Worm (Caenorhabditis elegans) whole organism, L4 larva: ENCODE measurements around the gene kin-18.

Source experiments
- D1046.2 ChIP-seq: fragments of 200-800 bp; sonication (Bioruptor generic); IDR thresholded peaks from 2 replicates; pipeline ENCODE4 v1.3.6; 2022; ENCODE audit warnings: missing genetic modification characterization, missing compliant biosample characterization
- F10B5.3 ChIP-seq: sonication (generic microtip); optimal IDR thresholded peaks from 2 replicates; lab custom pipeline; 2016; ENCODE audit warnings: mild to moderate bottlenecking, missing genetic modification characterization, missing compliant biosample characterization
- T20F7.1 ChIP-seq: fragments of 200-800 bp; sonication (Bioruptor generic); optimal IDR thresholded peaks from 2 replicates; lab custom pipeline; 2018; ENCODE audit warnings: mild to moderate bottlenecking, missing genetic modification characterization, missing compliant biosample characterization
- Y48G9A.11 ChIP-seq: fragments of 200-800 bp; sonication (Bioruptor generic); IDR thresholded peaks from 2 replicates; pipeline ENCODE4 v1.3.6; 2022; ENCODE audit warnings: missing genetic modification reagents, missing genetic modification characterization, missing compliant biosample characterization
- Y5F2A.4 ChIP-seq: fragments of 200-800 bp; sonication (Bioruptor generic); optimal IDR thresholded peaks from 2 replicates; lab custom pipeline; 2018; ENCODE audit warnings: mild to moderate bottlenecking, missing genetic modification characterization, missing compliant biosample characterization
- aha-1 ChIP-seq: fragments of 150-350 bp; peaks from one replicate; lab custom pipeline; 2014; ENCODE audit warnings: missing biosample characterization, missing genetic modification characterization
- aly-2 ChIP-seq: sonication (generic microtip); optimal IDR thresholded peaks from 2 replicates; lab custom pipeline; 2018; ENCODE audit warnings: missing biosample characterization, missing genetic modification characterization
- ama-1 ChIP-seq: fragments of 150-350 bp; optimal IDR thresholded peaks from 2 replicates; lab custom pipeline; 2014; ENCODE audit warnings: inconsistent platforms, mixed read lengths
- ceh-28 ChIP-seq: fragments of 150-350 bp; optimal IDR thresholded peaks from 2 replicates; lab custom pipeline; 2014; ENCODE audit warnings: missing biosample characterization, missing genetic modification reagents, missing genetic modification characterization
- ceh-82 ChIP-seq: sonication (generic microtip); optimal IDR thresholded peaks from 2 replicates; lab custom pipeline; 2017; ENCODE audit warnings: missing biosample characterization, missing genetic modification characterization
- ctbp-1 ChIP-seq: fragments of 200-800 bp; sonication (Bioruptor generic); IDR thresholded peaks from 2 replicates; pipeline ENCODE4 v1.3.6; 2022; ENCODE audit warnings: missing genetic modification reagents, missing genetic modification characterization, missing compliant biosample characterization
- daf-16 ChIP-seq, 3 experiments: sonication (generic microtip); optimal IDR thresholded peaks; 2 replicates each; lab custom pipeline; 2016 to 2017; ENCODE audit warnings: missing genetic modification characterization in 3 of 3, missing genetic modification reagents in 3 of 3, mild to moderate bottlenecking in 2 of 3, missing compliant biosample characterization in 2 of 3, missing biosample characterization in 1 of 3, moderate library complexity in 1 of 3
- daf-8 ChIP-seq: fragments of 200-800 bp; sonication (Bioruptor generic); IDR thresholded peaks from 2 replicates; pipeline ENCODE4 v1.3.6; 2022; ENCODE audit warnings: missing genetic modification characterization, missing compliant biosample characterization
- dmd-6 ChIP-seq: fragments of 200-800 bp; sonication (Bioruptor generic); IDR thresholded peaks from 2 replicates; pipeline ENCODE4 v1.3.6; 2022; ENCODE audit warnings: missing genetic modification reagents, missing genetic modification characterization, missing compliant biosample characterization
- dmd-9 ChIP-seq: fragments of 200-800 bp; sonication (Bioruptor generic); IDR thresholded peaks from 2 replicates; pipeline ENCODE4 v1.3.6; 2022; ENCODE audit warnings: missing genetic modification reagents, missing genetic modification characterization, missing compliant biosample characterization
- dpl-1 ChIP-seq: fragments of 150-350 bp; optimal IDR thresholded peaks from 2 replicates; lab custom pipeline; 2014; ENCODE audit warnings: missing biosample characterization, missing genetic modification reagents, missing genetic modification characterization
- dve-1 ChIP-seq: sonication (generic microtip); optimal IDR thresholded peaks from 2 replicates; lab custom pipeline; 2017; ENCODE audit warnings: antibody characterized with exemption, mild to moderate bottlenecking, missing genetic modification characterization, missing compliant biosample characterization; ENCODE audit not compliant: insufficient read depth
- hif-1 ChIP-seq, 2 experiments: sonication (generic microtip); optimal IDR thresholded peaks; 2 replicates each; lab custom pipeline; 2016 to 2017; ENCODE audit warnings: missing compliant biosample characterization in 2 of 2, missing genetic modification characterization in 2 of 2, missing genetic modification reagents in 2 of 2, missing genotype in 2 of 2, mild to moderate bottlenecking in 1 of 2
- hlh-11 ChIP-seq: fragments of 200-800 bp; sonication (Bioruptor generic); optimal IDR thresholded peaks from 2 replicates; lab custom pipeline; 2018; ENCODE audit warnings: mild to moderate bottlenecking, missing genetic modification characterization, missing compliant biosample characterization
- hlh-30 ChIP-seq: sonication (generic microtip); optimal IDR thresholded peaks from 2 replicates; lab custom pipeline; 2017; ENCODE audit warnings: antibody characterized with exemption, mild to moderate bottlenecking, missing genetic modification characterization, missing compliant biosample characterization; ENCODE audit not compliant: insufficient read depth
- hmg-1.1 ChIP-seq: fragments of 200-800 bp; sonication (Bioruptor generic); IDR thresholded peaks from 2 replicates; pipeline ENCODE4 v1.3.6; 2022; ENCODE audit warnings: missing genetic modification reagents, missing genetic modification characterization, missing compliant biosample characterization
- lin-1 ChIP-seq: fragments of 200-800 bp; sonication (Bioruptor generic); IDR thresholded peaks from 2 replicates; pipeline ENCODE4 v1.3.6; 2022; ENCODE audit warnings: missing genetic modification reagents, missing genetic modification characterization, missing compliant biosample characterization
- lin-15B ChIP-seq: fragments of 150-350 bp; sonication (generic microtip); optimal IDR thresholded peaks from 3 replicates; lab custom pipeline; 2014; ENCODE audit warnings: missing biosample characterization, missing genetic modification characterization
- lin-38 ChIP-seq: fragments of 200-800 bp; sonication (Bioruptor generic); IDR thresholded peaks from 2 replicates; pipeline ENCODE4 v1.3.6; 2022; ENCODE audit warnings: missing genetic modification reagents, missing genetic modification characterization, missing compliant biosample characterization
- lsy-2 ChIP-seq, 2 experiments: fragments of 150-350 bp in 1 of 2; sonication (generic microtip) in 1 of 2; optimal IDR thresholded peaks; 2 replicates each; lab custom pipeline; 2014 to 2017; ENCODE audit warnings: missing biosample characterization in 2 of 2, missing genetic modification characterization in 2 of 2
- mdl-1 ChIP-seq, 2 experiments: fragments of 150-350 bp in 1 of 2; sonication (generic microtip) in 1 of 2; optimal IDR thresholded peaks; 2 replicates each; lab custom pipeline; 2014 to 2017; ENCODE audit warnings: missing biosample characterization in 2 of 2, missing genetic modification characterization in 2 of 2
- mdt-29 ChIP-seq: fragments of 200-800 bp; sonication (Bioruptor generic); IDR thresholded peaks from 2 replicates; pipeline ENCODE4 v1.3.6; 2022; ENCODE audit warnings: missing genetic modification reagents, missing genetic modification characterization, missing compliant biosample characterization
- mep-1 ChIP-seq: fragments of 150-350 bp; sonication (generic microtip); optimal IDR thresholded peaks from 3 replicates; lab custom pipeline; 2014; ENCODE audit warnings: missing biosample characterization, missing genetic modification characterization
- nhr-11 ChIP-seq: fragments of 150-350 bp; optimal IDR thresholded peaks from 2 replicates; lab custom pipeline; 2014; ENCODE audit warnings: missing biosample characterization, missing genetic modification characterization
- nhr-237 ChIP-seq: sonication (generic microtip); optimal IDR thresholded peaks from 2 replicates; lab custom pipeline; 2017; ENCODE audit warnings: missing biosample characterization, missing genetic modification characterization
- nhr-28 ChIP-seq: fragments of 150-350 bp; optimal IDR thresholded peaks from 2 replicates; lab custom pipeline; 2014; ENCODE audit warnings: missing biosample characterization, missing genetic modification characterization
- nhr-48 ChIP-seq: sonication (generic microtip); optimal IDR thresholded peaks from 2 replicates; lab custom pipeline; 2016; ENCODE audit warnings: mild to moderate bottlenecking, missing genetic modification characterization, missing compliant biosample characterization
- nhr-77 ChIP-seq: fragments of 150-350 bp; optimal IDR thresholded peaks from 2 replicates; lab custom pipeline; 2014; ENCODE audit warnings: missing biosample characterization, missing genetic modification characterization
- pqm-1 ChIP-seq: sonication (generic microtip); optimal IDR thresholded peaks from 2 replicates; lab custom pipeline; 2017; ENCODE audit warnings: missing biosample characterization, missing genetic modification characterization
- rbr-2 ChIP-seq: sonication (generic microtip); optimal IDR thresholded peaks from 2 replicates; lab custom pipeline; 2016; ENCODE audit warnings: missing genotype, missing genetic modification characterization, missing compliant biosample characterization
- sdz-12 ChIP-seq: fragments of 200-800 bp; sonication (Bioruptor generic); optimal IDR thresholded peaks from 2 replicates; lab custom pipeline; 2018; ENCODE audit warnings: mild to moderate bottlenecking, missing genetic modification characterization, missing compliant biosample characterization
- snpc-1.2 ChIP-seq: fragments of 200-800 bp; sonication (Bioruptor generic); IDR thresholded peaks from 2 replicates; pipeline ENCODE4 v1.3.6; 2022; ENCODE audit warnings: missing genetic modification reagents, missing genetic modification characterization, missing compliant biosample characterization
- snpc-4 ChIP-seq: fragments of 150-350 bp; optimal IDR thresholded peaks from 2 replicates; lab custom pipeline; 2014; ENCODE audit warnings: missing biosample characterization, missing genetic modification characterization
- unc-62 ChIP-seq, 3 experiments: fragments of 150-350 bp in 1 of 3; sonication (generic microtip); optimal IDR thresholded peaks in 2 of 3; peaks in 1 of 3; 1 replicate in 1 of 3; 2 replicates in 2 of 3; lab custom pipeline; 2014 to 2017; ENCODE audit warnings: missing biosample characterization in 3 of 3, missing genetic modification characterization in 3 of 3, missing genetic modification reagents in 3 of 3, missing genotype in 1 of 3
- zfp-3 ChIP-seq: fragments of 200-800 bp; sonication (Bioruptor generic); conservative IDR thresholded peaks from 2 replicates; pipeline ENCODE4 v1.3.6; 2022; ENCODE audit warnings: missing genetic modification reagents, missing genetic modification characterization, missing compliant biosample characterization

Gene kin-18

DNA sequence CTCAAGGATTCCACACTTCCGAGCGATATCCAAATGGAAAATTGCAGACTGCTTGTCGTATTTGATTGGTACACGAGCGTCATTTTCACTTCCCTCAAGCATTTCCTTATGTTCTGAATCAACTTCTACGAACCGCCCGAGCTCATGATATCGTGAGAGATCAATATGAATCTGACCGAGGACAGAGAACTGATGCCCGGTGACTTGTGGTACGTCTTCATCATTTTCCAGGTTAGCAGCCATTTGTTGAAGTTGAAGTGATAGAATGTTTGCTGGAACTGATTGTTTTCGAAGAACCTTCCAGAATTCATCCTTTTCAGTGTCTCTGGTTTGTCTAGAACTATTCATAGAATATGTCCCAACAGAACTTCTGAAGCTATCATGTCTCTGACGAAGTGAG is 48.2 kb downstream of the kin-18 start:
- TF ChIP-seq unc-62 (GFP tag; optimal IDR thresholded peaks at IDR 0.05 in 1 of 2; lab: Kevin White, UChicago) (peak in 1 of 2 experiments; percentile 63), unc-62 (tag; optimal IDR thresholded peaks at IDR 0.05; lab: Kevin White, UChicago) (no peak), daf-8 (GFP tag; lab: Robert Waterston, UW) (no peak), Y5F2A.4 (GFP tag; lab: Kevin White, UChicago) (no peak), snpc-1.2 (GFP tag; lab: Robert Waterston, UW) (no peak), F10B5.3 (tag; lab: Kevin White, UChicago) (no peak), zfp-3 (GFP tag; lab: Robert Waterston, UW) (no peak), D1046.2 (no peak), aha-1 (tag; lab: Kevin White, UChicago) (peak; percentile 92), nhr-48 (tag; lab: Kevin White, UChicago) (no peak), dmd-9 (GFP tag; lab: Robert Waterston, UW) (no peak)
- TF ChIP-seq, all 104 proteins: peak for 2

ce11 chrIII:6168497-6169227 is 50.2 kb downstream of the kin-18 start, which contains the start of gene efk-1:
Gene efk-1, minus strand, starts transcription at chrIII:6168547.
- TF ChIP-seq aha-1 (tag; lab: Kevin White, UChicago) = peak; percentile 94
- no peak for TF ChIP-seq ceh-28 (tag; lab: Kevin White, UChicago)
- peak; percentile 33; the same call in 1 of the 2 replicates for TF ChIP-seq dmd-6 (GFP tag; lab: Robert Waterston, UW)
- peak; percentile 79 for TF ChIP-seq hlh-11
- TF ChIP-seq hlh-30 = peak; percentile 82
- TF ChIP-seq nhr-237 (tag; lab: Kevin White, UChicago) = no peak
- TF ChIP-seq dve-1 (tag; lab: Kevin White, UChicago) = peak; percentile 82
- TF ChIP-seq mdt-29 (GFP tag; lab: Robert Waterston, UW) = 0 out of 2 replicates have a peak, but pooled peaks have one; percentile 22
- TF ChIP-seq nhr-11 (tag; lab: Kevin White, UChicago) = peak; percentile 20
- TF ChIP-seq mep-1 = peak; percentile 20
- TF ChIP-seq lin-1 (GFP tag; lab: Robert Waterston, UW) = 0 out of 2 replicates have a peak, but pooled peaks have one; percentile 17
- TF ChIP-seq snpc-4 (tag; lab: Kevin White, UChicago) = no peak
- peak; percentile 56 to 97 for TF ChIP-seq hif-1 (tag; optimal IDR thresholded peaks at IDR 0.05; lab: Kevin White, UChicago)
- peak in 1 of 2 experiments; percentile 34 for TF ChIP-seq lsy-2 (tag; optimal IDR thresholded peaks at IDR 0.05; lab: Kevin White, UChicago)
- TF ChIP-seq mdl-1 (tag; optimal IDR thresholded peaks at IDR 0.05; lab: Kevin White, UChicago) = peak in 1 of 2 experiments; percentile 37
- peak; percentile 6 for TF ChIP-seq ama-1
- TF ChIP-seq lin-15B (tag; lab: Kevin White, UChicago) = no peak
- no peak for TF ChIP-seq daf-16 (GFP tag; optimal IDR thresholded peaks at IDR 0.05; lab: Kevin White, UChicago)
- TF ChIP-seq daf-16 (tag; optimal IDR thresholded peaks at IDR 0.05; lab: Kevin White, UChicago) = peak; percentile 91
- TF ChIP-seq nhr-77 (tag; lab: Kevin White, UChicago) = peak; percentile 53
- TF ChIP-seq nhr-28 = peak; percentile 42

- TF ChIP-seq dpl-1 (peak; percentile 35), dmd-6 (GFP tag; lab: Robert Waterston, UW) (no peak), mdl-1 (tag; optimal IDR thresholded peaks at IDR 0.05; lab: Kevin White, UChicago) (peak in 1 of 2 experiments; percentile 2), lin-38 (GFP tag; lab: Robert Waterston, UW) (0 out of 2 replicates have a peak, but pooled peaks have one; percentile 7), mdt-29 (GFP tag; lab: Robert Waterston, UW) (peak; percentile 62), aly-2 (no peak), sdz-12 (no peak), lsy-2 (tag; optimal IDR thresholded peaks at IDR 0.05; lab: Kevin White, UChicago) (peak; percentile 18 to 67), aha-1 (tag; lab: Kevin White, UChicago) (peak; percentile 51), rbr-2 (tag; lab: Kevin White, UChicago) (peak; percentile 19), T20F7.1 (GFP tag; lab: Kevin White, UChicago) (peak; percentile 8), mep-1 (peak; percentile 62), ceh-82 (no peak), nhr-48 (tag; lab: Kevin White, UChicago) (peak; percentile 22), unc-62 (GFP tag; optimal IDR thresholded peaks at IDR 0.05 in 1 of 2; lab: Kevin White, UChicago) (peak in 1 of 2 experiments; percentile 64), unc-62 (tag; optimal IDR thresholded peaks at IDR 0.05; lab: Kevin White, UChicago) (no peak), Y48G9A.11 (no peak), nhr-28 (peak; percentile 65), pqm-1 (tag; lab: Kevin White, UChicago) (no peak), hlh-30 (peak; percentile 26), ctbp-1 (0 out of 2 replicates have a peak, but pooled peaks have one; percentile 7), hlh-11 (peak; percentile 67), hmg-1.1 (peak; percentile 68), hif-1 (tag; optimal IDR thresholded peaks at IDR 0.05; lab: Kevin White, UChicago) (peak in 1 of 2 experiments; percentile 95), daf-16 (GFP tag; optimal IDR thresholded peaks at IDR 0.05; lab: Kevin White, UChicago) (peak in 1 of 2 experiments; percentile 76), daf-16 (tag; optimal IDR thresholded peaks at IDR 0.05; lab: Kevin White, UChicago) (peak; percentile 19), nhr-11 (tag; lab: Kevin White, UChicago) (peak; percentile 86), nhr-77 (tag; lab: Kevin White, UChicago) (no peak), zfp-3 (GFP tag; lab: Robert Waterston, UW) (0 out of 2 replicates have a peak, but pooled peaks have one; percentile 31)
Observed at ce11 chrIII:6170038-6170437, 51.6 kb downstream of the kin-18 start.
